Worm (Caenorhabditis elegans) whole organism, midembryonic: Measurements from ENCODE around the gene skpt-1.

Experiments used
- T22C8.4 ChIP-seq: fragments of 200-800 bp; sonication (Bioruptor generic); IDR thresholded peaks from 2 replicates; pipeline ENCODE4 v1.3.6; 2022; ENCODE audit warnings: missing genetic modification characterization, missing compliant biosample characterization
- cog-1 ChIP-seq: sonication (generic microtip); optimal IDR thresholded peaks from 2 replicates; lab custom pipeline; 2016; ENCODE audit warnings: missing genetic modification characterization, missing compliant biosample characterization
- flt-1 ChIP-seq: fragments of 200-800 bp; sonication (Bioruptor generic); IDR thresholded peaks from 2 replicates; pipeline ENCODE4 v1.3.6; 2022; ENCODE audit warnings: missing genetic modification characterization, missing compliant biosample characterization
- klf-2 ChIP-seq: fragments of 200-800 bp; sonication (Bioruptor generic); conservative IDR thresholded peaks from 2 replicates; pipeline ENCODE4 v1.3.6; 2022; ENCODE audit warnings: missing genetic modification reagents, missing genetic modification characterization, missing compliant biosample characterization
- ref-1 ChIP-seq: fragments of 200-800 bp; sonication (Bioruptor generic); conservative IDR thresholded peaks from 2 replicates; pipeline ENCODE4 v1.3.6; 2022; ENCODE audit warnings: missing genetic modification reagents, missing genetic modification characterization, missing compliant biosample characterization
- ztf-29 ChIP-seq: fragments of 200-800 bp; sonication (Bioruptor generic); IDR thresholded peaks from 2 replicates; pipeline ENCODE4 v1.3.6; 2022; ENCODE audit warnings: missing genetic modification reagents, missing genetic modification characterization, missing compliant biosample characterization

DNA sequence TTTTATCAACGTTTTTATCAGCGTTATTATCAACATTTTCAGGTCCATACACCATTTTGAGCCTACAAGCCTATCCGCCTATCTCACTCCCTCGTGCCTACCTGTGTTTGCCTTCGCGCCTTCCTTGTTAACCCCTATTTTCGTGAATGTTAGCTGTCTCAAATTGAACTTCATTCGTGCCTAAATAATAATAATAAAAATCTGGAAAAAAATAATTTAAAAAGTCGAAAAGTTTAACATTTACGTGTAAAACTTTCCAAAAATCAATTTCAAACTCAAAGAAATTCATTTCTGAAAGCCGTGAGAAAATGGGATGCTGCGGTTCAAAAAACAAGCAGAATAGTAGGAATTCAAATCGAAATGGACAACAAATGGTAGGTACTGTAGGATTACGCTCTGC, 29.8 kb upstream of the skpt-1 start, which contains the start of gene R02F2.10:
- TF ChIP-seq ztf-29 (GFP tag; lab: Robert Waterston, UW): no peak
- no peak for TF ChIP-seq klf-2 (GFP tag; lab: Robert Waterston, UW)
- TF ChIP-seq cog-1 (tag; lab: Kevin White, UChicago): no peak
- no peak for TF ChIP-seq flt-1 (GFP tag; lab: Robert Waterston, UW)
- TF ChIP-seq ref-1 (GFP tag; lab: Robert Waterston, UW): no peak
- no peak for TF ChIP-seq T22C8.4 (GFP tag; lab: Robert Waterston, UW)
